Fruit fly (Drosophila melanogaster) whole organism, pupa: ENCODE data around the gene CG43902.
A peak's percentile ranks its signal among the peaks of the same experiment; 100 is the strongest.

Experiments
- CG10348 ChIP-seq: fragments of 200-800 bp; sonication (Bioruptor generic); IDR thresholded peaks from 2 replicates; pipeline ENCODE4 v1.3.6; 2022; ENCODE audit warnings: missing biosample characterization, missing genetic modification characterization
- CG12605 ChIP-seq: fragments of 200-800 bp; sonication (Bioruptor generic); IDR thresholded peaks from 2 replicates; pipeline ENCODE4 v1.3.6; 2022; ENCODE audit warnings: missing biosample characterization, missing genetic modification characterization
- CG13204 ChIP-seq: fragments of 200-800 bp; sonication (Bioruptor generic); optimal IDR thresholded peaks from 2 replicates; lab custom pipeline; 2018; ENCODE audit warnings: missing biosample characterization, mild to moderate bottlenecking, missing genetic modification characterization, moderate library complexity
- CG14655 ChIP-seq: fragments of 200-800 bp; sonication (Bioruptor generic); optimal IDR thresholded peaks from 3 replicates; lab custom pipeline; 2017; ENCODE audit warnings: mild to moderate bottlenecking, missing biosample characterization, missing genetic modification reagents, missing genetic modification characterization
- CG15710 ChIP-seq: fragments of 200-800 bp; sonication (Bioruptor generic); optimal IDR thresholded peaks from 2 replicates; lab custom pipeline; 2018; ENCODE audit warnings: missing biosample characterization, mild to moderate bottlenecking, missing genetic modification characterization, moderate library complexity
- CG17806 ChIP-seq: fragments of 200-800 bp; sonication (Bioruptor generic); optimal IDR thresholded peaks from 2 replicates; lab custom pipeline; 2018; ENCODE audit warnings: missing biosample characterization, mild to moderate bottlenecking, missing genetic modification characterization, moderate library complexity
- CG32121 ChIP-seq: fragments of 200-800 bp; sonication (Bioruptor generic); IDR thresholded peaks from 2 replicates; pipeline ENCODE4 v1.3.6; 2022; ENCODE audit warnings: missing biosample characterization, missing genetic modification characterization
- CG34367 ChIP-seq: fragments of 200-800 bp; sonication (Bioruptor generic); optimal IDR thresholded peaks from 2 replicates; lab custom pipeline; 2018; ENCODE audit warnings: missing biosample characterization, mild to moderate bottlenecking, missing genetic modification characterization
- CG4496 ChIP-seq: fragments of 200-800 bp; sonication (Bioruptor generic); IDR thresholded peaks from 3 replicates; pipeline ENCODE4 v1.3.6; 2022; ENCODE audit warnings: missing biosample characterization, missing genetic modification characterization
- CG8159 ChIP-seq: fragments of 200-800 bp; sonication (Bioruptor generic); optimal IDR thresholded peaks from 3 replicates; lab custom pipeline; 2018; ENCODE audit warnings: missing biosample characterization, mild to moderate bottlenecking, missing genetic modification characterization, moderate library complexity
- CG8301 ChIP-seq: fragments of 200-800 bp; sonication (Bioruptor generic); optimal IDR thresholded peaks from 2 replicates; lab custom pipeline; 2018; ENCODE audit warnings: missing biosample characterization, mild to moderate bottlenecking, missing genetic modification characterization
- CG9948 ChIP-seq: fragments of 200-800 bp; sonication (Bioruptor generic); optimal IDR thresholded peaks from 2 replicates; lab custom pipeline; 2018; ENCODE audit warnings: missing biosample characterization, mild to moderate bottlenecking, missing genetic modification characterization, moderate library complexity
- D1 ChIP-seq: fragments of 200-800 bp; sonication (Bioruptor generic); optimal IDR thresholded peaks from 2 replicates; lab custom pipeline; 2018; ENCODE audit warnings: missing biosample characterization, mild to moderate bottlenecking, missing genetic modification characterization, moderate library complexity
- EcR ChIP-seq: fragments of 200-800 bp; sonication (Bioruptor generic); optimal IDR thresholded peaks from 3 replicates; lab custom pipeline; 2019; ENCODE audit warnings: missing biosample characterization, missing genetic modification characterization, mild to moderate bottlenecking, moderate library complexity, missing genetic modification reagents
- Ets98B ChIP-seq: fragments of 200-800 bp; sonication (Bioruptor generic); IDR thresholded peaks from 2 replicates; pipeline ENCODE4 v1.3.6; 2022; ENCODE audit warnings: missing biosample characterization, missing genetic modification characterization
- Pif1A ChIP-seq: fragments of 200-800 bp; sonication (Bioruptor generic); optimal IDR thresholded peaks from 3 replicates; lab custom pipeline; 2016; ENCODE audit warnings: missing biosample characterization, missing genetic modification characterization
- Pif1B ChIP-seq: fragments of 200-800 bp; sonication (Bioruptor generic); optimal IDR thresholded peaks from 3 replicates; lab custom pipeline; 2016; ENCODE audit warnings: missing biosample characterization, missing genetic modification characterization
- Snoo ChIP-seq: fragments of 200-800 bp; sonication (Bioruptor generic); optimal IDR thresholded peaks from 3 replicates; lab custom pipeline; 2017; ENCODE audit warnings: missing biosample characterization, mild to moderate bottlenecking, missing genetic modification characterization, inconsistent platforms
- fd96Ca ChIP-seq: fragments of 200-800 bp; sonication (Bioruptor generic); IDR thresholded peaks from 3 replicates; pipeline ENCODE4 v1.3.6; 2022; ENCODE audit warnings: missing biosample characterization, missing genetic modification characterization
- gl ChIP-seq: fragments of 200-800 bp; sonication (Bioruptor generic); optimal IDR thresholded peaks from 2 replicates; lab custom pipeline; 2018; ENCODE audit warnings: missing biosample characterization, mild to moderate bottlenecking, missing genetic modification characterization
- rn ChIP-seq: fragments of 200-800 bp; sonication (Bioruptor generic); IDR thresholded peaks from 2 replicates; pipeline ENCODE4 v1.3.6; 2022; ENCODE audit warnings: missing biosample characterization, missing genetic modification characterization

The CG43902 gene

DNA sequence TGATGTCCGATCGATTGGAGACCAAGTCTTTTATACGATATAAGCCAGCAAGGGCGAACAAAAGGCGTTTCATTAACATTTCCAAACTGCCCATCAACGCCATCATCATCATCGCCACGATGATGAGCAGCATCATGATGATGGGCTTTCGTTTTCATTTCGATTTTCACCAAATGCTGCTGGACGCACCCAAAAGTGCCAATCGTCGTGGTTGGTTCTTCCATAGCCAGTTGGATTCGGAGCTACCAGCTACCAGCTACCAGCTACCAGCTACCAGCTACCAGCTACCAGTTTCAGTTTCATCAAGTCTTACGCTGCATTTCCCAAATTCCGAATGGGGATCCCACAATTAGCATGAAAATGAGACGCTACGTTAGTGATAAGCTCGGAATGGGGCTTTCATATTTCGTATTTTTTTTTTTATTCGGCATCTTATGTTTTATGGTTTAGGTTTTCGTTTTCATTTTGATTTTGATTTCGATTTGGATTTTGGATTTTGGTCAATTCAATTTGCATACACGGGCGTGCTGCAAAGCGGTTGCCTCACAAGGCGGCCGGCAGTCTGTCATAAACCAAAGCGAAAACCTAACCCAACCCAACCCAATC lies 58.5 kb downstream of the CG43902 start, which contains the start of gene CG2962:
TSS of gene CG2962 (minus strand) at position 9 of the 606 bp plus-strand sequence.
- TF ChIP-seq CG17806 (tag; lab: Kevin White, UChicago) = no peak
- no peak for TF ChIP-seq CG9948 (tag; lab: Kevin White, UChicago)
- no peak for TF ChIP-seq CG32121 (GFP tag; lab: Robert Waterston, UW)
- no peak for TF ChIP-seq CG15710 (tag; lab: Kevin White, UChicago)
- no peak for TF ChIP-seq CG8301 (tag; lab: Kevin White, UChicago)
- TF ChIP-seq CG10348 = no peak
- no peak for TF ChIP-seq Ets98B (GFP tag; lab: Robert Waterston, UW)
- no peak for TF ChIP-seq Pif1B (GFP tag; lab: Kevin White, UChicago)
- TF ChIP-seq CG13204 = no peak
- no peak for TF ChIP-seq rn (GFP tag; lab: Robert Waterston, UW)
- TF ChIP-seq CG8159 = no peak
- TF ChIP-seq fd96Ca (GFP tag; lab: Robert Waterston, UW) = no peak
- no peak for TF ChIP-seq CG34367
- TF ChIP-seq, all 21 proteins: peak for 0

DNA sequence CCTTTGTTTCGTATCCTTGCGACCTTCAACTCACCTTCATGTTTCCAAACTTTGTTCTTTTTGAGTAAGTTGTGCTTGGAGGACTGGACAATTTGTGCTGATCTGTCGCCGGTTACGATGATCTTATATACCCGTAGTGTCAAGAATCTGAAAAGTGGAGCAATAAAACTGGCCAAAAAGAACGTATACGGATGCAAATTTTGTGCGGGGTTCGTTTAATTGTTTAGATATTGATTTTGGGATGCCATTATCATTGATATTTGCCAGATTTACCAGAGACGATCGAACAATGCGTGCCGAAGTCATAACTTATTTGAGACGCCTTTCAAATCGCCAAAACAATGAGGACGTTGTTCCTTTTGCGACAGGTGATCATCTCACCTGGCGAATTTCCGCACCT lies 60.8 kb downstream of the CG43902 start, which contains the start of gene CG15308:
TSS of gene CG15308 (minus strand) at position 101 of the 400 bp plus-strand sequence.
- no peak for TF ChIP-seq CG34367
- no peak for TF ChIP-seq Snoo (tag; lab: Kevin White, UChicago)
- no peak for TF ChIP-seq CG9948 (tag; lab: Kevin White, UChicago)
- no peak for TF ChIP-seq CG10348
- TF ChIP-seq EcR (GFP tag; lab: Kevin White, UChicago) = no peak
- TF ChIP-seq Ets98B (GFP tag; lab: Robert Waterston, UW) = no peak
- no peak for TF ChIP-seq Pif1A
- TF ChIP-seq CG12605 (GFP tag; lab: Robert Waterston, UW) = no peak

dm6 chrX:10219955-10220354 lies 61.7 kb downstream of the CG43902 start, which contains the start of gene CG34408:
CG34408 (plus strand) TSS chrX:10220110.
- TF ChIP-seq CG34367 = no peak
- TF ChIP-seq D1 (tag; lab: Kevin White, UChicago) = no peak
- no peak for TF ChIP-seq Pif1A
- no peak for TF ChIP-seq CG15710 (tag; lab: Kevin White, UChicago)
- TF ChIP-seq fd96Ca (GFP tag; lab: Robert Waterston, UW) = no peak
- TF ChIP-seq CG8159 = no peak
- no peak for TF ChIP-seq CG10348
- 0 out of 3 replicates have a peak, but pooled peaks have one; percentile 14 for TF ChIP-seq CG4496

DNA sequence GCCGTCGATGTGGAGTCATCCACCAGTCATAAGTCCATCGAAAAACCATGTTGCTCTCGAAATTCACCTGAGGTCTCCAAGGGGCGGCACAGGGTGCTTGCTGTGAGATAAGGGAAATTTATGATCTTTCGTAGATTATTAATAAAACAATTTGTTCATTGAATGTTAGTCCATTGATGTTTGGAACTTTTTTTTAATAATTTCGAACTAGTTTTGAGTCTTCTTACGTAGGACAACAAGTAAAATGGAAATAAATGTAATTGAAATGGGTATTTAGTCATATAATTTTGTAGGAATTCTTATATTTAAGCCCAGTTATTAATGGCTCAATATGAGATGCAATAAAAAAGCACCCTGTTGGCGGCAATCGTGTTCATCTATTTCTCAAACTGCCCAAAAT lies 74.3 kb downstream of the CG43902 start:
- peak; percentile 29; the same call in 1 of the 2 replicates for TF ChIP-seq CG32121 (GFP tag; lab: Robert Waterston, UW)
- TF ChIP-seq CG10348 = no peak

DNA sequence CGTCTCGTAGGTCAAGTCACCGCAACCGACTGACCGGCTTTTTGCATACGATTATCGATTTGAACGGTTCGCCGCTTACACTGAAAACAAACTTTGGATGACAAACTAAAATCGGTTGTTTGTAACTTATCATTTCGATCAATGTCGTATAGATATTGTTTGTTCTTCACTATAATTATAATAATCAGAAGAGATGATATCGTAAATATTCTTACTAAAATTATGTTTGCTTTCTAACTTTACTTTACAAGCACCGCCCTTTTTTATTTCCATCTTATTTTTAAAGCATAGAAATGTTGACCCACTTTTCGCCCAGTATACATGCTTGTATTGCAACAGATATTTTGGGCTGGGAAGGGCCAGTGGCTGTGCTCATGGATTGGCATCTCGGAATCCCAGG lies 74.8 kb downstream of the CG43902 start, which contains the start of gene CG2961:
TSS of gene CG2961 (minus strand) at position 16 of the 400 bp plus-strand sequence.
- TF ChIP-seq CG14655 (GFP tag; lab: Kevin White, UChicago) = no peak
- no peak for TF ChIP-seq CG12605 (GFP tag; lab: Robert Waterston, UW)
- no peak for TF ChIP-seq Ets98B (GFP tag; lab: Robert Waterston, UW)
- TF ChIP-seq CG13204 = no peak
- no peak for TF ChIP-seq rn (GFP tag; lab: Robert Waterston, UW)
- TF ChIP-seq Pif1B (GFP tag; lab: Kevin White, UChicago) = no peak
- TF ChIP-seq CG15710 (tag; lab: Kevin White, UChicago) = peak; percentile 20
- TF ChIP-seq CG8301 (tag; lab: Kevin White, UChicago) = peak; percentile 10
- no peak for TF ChIP-seq CG34367
- no peak for TF ChIP-seq Pif1A
- no peak for TF ChIP-seq CG32121 (GFP tag; lab: Robert Waterston, UW)
- TF ChIP-seq CG10348 = no peak
- TF ChIP-seq EcR (GFP tag; lab: Kevin White, UChicago) = no peak
- TF ChIP-seq gl (tag; lab: Kevin White, UChicago) = no peak
- TF ChIP-seq Snoo (tag; lab: Kevin White, UChicago) = no peak
- no peak for TF ChIP-seq CG4496
- peak; percentile 26 for TF ChIP-seq CG8159
- no peak for TF ChIP-seq D1 (tag; lab: Kevin White, UChicago)
- TF ChIP-seq CG17806 (tag; lab: Kevin White, UChicago) = peak; percentile 11
- no peak for TF ChIP-seq CG9948 (tag; lab: Kevin White, UChicago)
- TF ChIP-seq fd96Ca (GFP tag; lab: Robert Waterston, UW) = no peak

DNA sequence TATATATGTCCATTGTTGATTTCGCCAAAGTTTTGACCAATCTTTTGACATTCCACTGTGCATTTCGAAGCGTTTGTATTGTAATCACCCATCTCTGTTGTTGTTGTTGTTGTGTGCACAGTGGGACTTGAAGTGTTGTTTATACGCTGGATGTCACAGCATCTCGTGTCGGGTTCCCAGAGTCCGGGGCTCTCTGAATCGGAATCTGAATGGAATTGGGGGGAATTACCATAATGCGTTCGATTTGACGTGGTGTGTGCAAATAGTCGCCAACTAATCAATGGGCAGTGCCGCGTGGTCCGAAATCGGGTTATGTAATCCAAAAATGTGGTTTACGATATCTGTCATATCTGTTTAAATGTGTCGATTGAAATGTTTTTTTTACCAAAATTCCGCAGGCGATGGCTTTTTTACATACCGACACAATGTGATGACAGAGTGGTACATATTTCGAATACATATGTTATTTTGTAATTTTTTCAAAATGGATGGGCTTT lies 75.8 kb downstream of the CG43902 start:
- TF ChIP-seq fd96Ca (GFP tag; lab: Robert Waterston, UW) = no peak
- no peak for TF ChIP-seq CG15710 (tag; lab: Kevin White, UChicago)
- no peak for TF ChIP-seq Pif1A
- TF ChIP-seq CG8301 (tag; lab: Kevin White, UChicago) = no peak
- no peak for TF ChIP-seq CG10348
- TF ChIP-seq D1 (tag; lab: Kevin White, UChicago) = no peak
- no peak for TF ChIP-seq CG4496
- no peak for TF ChIP-seq Pif1B (GFP tag; lab: Kevin White, UChicago)
- no peak for TF ChIP-seq Ets98B (GFP tag; lab: Robert Waterston, UW)
- no peak for TF ChIP-seq EcR (GFP tag; lab: Kevin White, UChicago)
- no peak for TF ChIP-seq rn (GFP tag; lab: Robert Waterston, UW)
- no peak for TF ChIP-seq gl (tag; lab: Kevin White, UChicago)
- TF ChIP-seq CG12605 (GFP tag; lab: Robert Waterston, UW) = no peak
- no peak for TF ChIP-seq Snoo (tag; lab: Kevin White, UChicago)
- TF ChIP-seq CG9948 (tag; lab: Kevin White, UChicago) = no peak
